Fruit fly (Drosophila melanogaster) whole organism, embryonic: ENCODE measurements around the gene CG15170.

ENCODE experiments used
- Adf1 ChIP-seq: fragments of 200-800 bp; sonication (Bioruptor generic); IDR thresholded peaks from 2 replicates; pipeline ENCODE4 v1.3.6; 2022; ENCODE audit warnings: missing biosample characterization, missing genetic modification characterization
- Asciz ChIP-seq: fragments of 200-800 bp; sonication (Bioruptor generic); optimal IDR thresholded peaks from 2 replicates; lab custom pipeline; 2017; ENCODE audit warnings: missing biosample characterization, mild to moderate bottlenecking, missing genetic modification characterization, missing genetic modification reagents
- Atf6 ChIP-seq: fragments of 200-800 bp; sonication (Bioruptor generic); IDR thresholded peaks from 2 replicates; pipeline ENCODE4 v1.3.6; 2022; ENCODE audit warnings: missing biosample characterization, missing genetic modification characterization
- CG11504 ChIP-seq: fragments of 200-800 bp; sonication (Bioruptor generic); optimal IDR thresholded peaks from 3 replicates; lab custom pipeline; 2019; ENCODE audit warnings: missing biosample characterization, mild to moderate bottlenecking, missing genetic modification characterization, moderate library complexity
- CG11696 ChIP-seq: fragments of 200-800 bp; sonication (Bioruptor generic); IDR thresholded peaks from 2 replicates; pipeline ENCODE4 v1.3.6; 2022; ENCODE audit warnings: missing biosample characterization, missing genetic modification characterization
- CG12071 ChIP-seq: fragments of 200-800 bp; sonication (Bioruptor generic); optimal IDR thresholded peaks from 3 replicates; lab custom pipeline; 2018; ENCODE audit warnings: missing biosample characterization, mild to moderate bottlenecking, missing genetic modification characterization
- CG13296 ChIP-seq: fragments of 200-800 bp; sonication (Bioruptor generic); optimal IDR thresholded peaks from 3 replicates; lab custom pipeline; 2018; ENCODE audit warnings: missing biosample characterization, mild to moderate bottlenecking, missing genetic modification characterization
- CG1602 ChIP-seq: fragments of 200-800 bp; sonication (Bioruptor generic); optimal IDR thresholded peaks from 3 replicates; lab custom pipeline; 2016; ENCODE audit warnings: missing biosample characterization, missing genetic modification characterization
- CG1603 ChIP-seq: fragments of 200-800 bp; sonication (Bioruptor generic); optimal IDR thresholded peaks from 2 replicates; lab custom pipeline; 2019; ENCODE audit warnings: missing biosample characterization, mild to moderate bottlenecking, missing genetic modification characterization, moderate library complexity
- CG16813 ChIP-seq: fragments of 200-800 bp; sonication (Bioruptor generic); IDR thresholded peaks from 3 replicates; pipeline ENCODE4 v1.3.6; 2022; ENCODE audit warnings: missing biosample characterization, missing genetic modification characterization; ENCODE audit not compliant: partially characterized antibody
- CG3163 ChIP-seq: fragments of 200-800 bp; sonication (Bioruptor generic); optimal IDR thresholded peaks from 3 replicates; lab custom pipeline; 2016; ENCODE audit warnings: missing biosample characterization, missing genetic modification characterization
- CG32767 ChIP-seq: fragments of 200-800 bp; sonication (Bioruptor generic); IDR thresholded peaks from 2 replicates; pipeline ENCODE4 v1.3.6; 2022; ENCODE audit warnings: missing biosample characterization, missing genetic modification characterization
- CG5953 ChIP-seq: fragments of 200-800 bp; sonication (Bioruptor generic); IDR thresholded peaks from 2 replicates; pipeline ENCODE4 v1.3.6; 2022; ENCODE audit warnings: missing biosample characterization, missing genetic modification characterization
- CG6689 ChIP-seq: fragments of 200-800 bp; sonication (Bioruptor generic); IDR thresholded peaks from 2 replicates; pipeline ENCODE4 v1.3.6; 2022; ENCODE audit warnings: missing biosample characterization, missing genetic modification characterization
- CG6813 ChIP-seq: fragments of 200-800 bp; sonication (Bioruptor generic); optimal IDR thresholded peaks from 2 replicates; lab custom pipeline; 2017; ENCODE audit warnings: missing biosample characterization, missing genetic modification characterization, mild to moderate bottlenecking, moderate library complexity, missing genetic modification reagents
- CG9437 ChIP-seq: fragments of 200-800 bp; sonication (Bioruptor generic); optimal IDR thresholded peaks from 2 replicates; lab custom pipeline; 2018; ENCODE audit warnings: missing biosample characterization, mild to moderate bottlenecking, missing genetic modification characterization
- CHES-1-like ChIP-seq: fragments of 200-800 bp; sonication (Bioruptor generic); optimal IDR thresholded peaks from 2 replicates; lab custom pipeline; 2016; ENCODE audit warnings: missing biosample characterization, missing genetic modification characterization
- Dip2 ChIP-seq: fragments of 200-800 bp; sonication (Bioruptor generic); IDR thresholded peaks from 2 replicates; pipeline ENCODE4 v1.3.6; 2022; ENCODE audit warnings: missing biosample characterization, missing genetic modification characterization
- Drgx ChIP-seq: fragments of 200-800 bp; sonication (Bioruptor generic); IDR thresholded peaks from 2 replicates; pipeline ENCODE4 v1.3.6; 2022; ENCODE audit warnings: missing biosample characterization, missing genetic modification characterization
- E2f2 ChIP-seq: fragments of 200-800 bp; sonication (Bioruptor generic); IDR thresholded peaks from 2 replicates; pipeline ENCODE4 v1.3.6; 2022; ENCODE audit warnings: missing biosample characterization, missing genetic modification characterization
- GATAe ChIP-seq: fragments of 200-800 bp; sonication (Bioruptor generic); conservative IDR thresholded peaks from 2 replicates; pipeline ENCODE4 v1.3.6; 2022; ENCODE audit warnings: missing biosample characterization, missing genetic modification characterization
- HLH3B ChIP-seq: fragments of 200-800 bp; sonication (Bioruptor generic); IDR thresholded peaks from 2 replicates; pipeline ENCODE4 v1.3.6; 2022; ENCODE audit warnings: missing biosample characterization, missing genetic modification characterization
- Hey ChIP-seq: fragments of 200-800 bp; sonication (Bioruptor generic); optimal IDR thresholded peaks from 3 replicates; lab custom pipeline; 2018; ENCODE audit warnings: missing biosample characterization, mild to moderate bottlenecking, missing genetic modification characterization
- HmgZ ChIP-seq: fragments of 200-800 bp; sonication (Bioruptor generic); optimal IDR thresholded peaks from 2 replicates; lab custom pipeline; 2018; ENCODE audit warnings: missing biosample characterization, mild to moderate bottlenecking, missing genetic modification characterization
- Med ChIP-seq: fragments of 200-800 bp; sonication (Bioruptor generic); peaks from one replicate; lab custom pipeline; 2016; ENCODE audit warnings: missing biosample characterization, missing genetic modification characterization, mild to moderate bottlenecking, inconsistent platforms, moderate library complexity
- NC2α ChIP-seq: fragments of 200-800 bp; sonication (Bioruptor generic); optimal IDR thresholded peaks from 2 replicates; lab custom pipeline; 2016; ENCODE audit warnings: missing biosample characterization, missing genetic modification characterization
- Usf ChIP-seq: fragments of 200-800 bp; sonication (Bioruptor generic); optimal IDR thresholded peaks from 2 replicates; lab custom pipeline; 2017; ENCODE audit warnings: missing genotype, missing biosample characterization, missing genetic modification characterization
- amos ChIP-seq: fragments of 200-800 bp; sonication (Bioruptor generic); IDR thresholded peaks from 2 replicates; pipeline ENCODE4 v1.3.6; 2022; ENCODE audit warnings: missing biosample characterization, missing genetic modification characterization; ENCODE audit not compliant: partially characterized antibody
- caup ChIP-seq: fragments of 200-800 bp; sonication (Bioruptor generic); optimal IDR thresholded peaks from 3 replicates; lab custom pipeline; 2017; ENCODE audit warnings: missing biosample characterization, mild to moderate bottlenecking, missing genetic modification characterization, moderate library complexity; ENCODE audit not compliant: severe bottlenecking
- ci ChIP-seq: fragments of 200-800 bp; sonication (Bioruptor generic); IDR thresholded peaks from 3 replicates; pipeline ENCODE4 v1.3.6; 2022; ENCODE audit warnings: missing biosample characterization, missing genetic modification characterization
- fd102C ChIP-seq: fragments of 200-800 bp; sonication (Bioruptor generic); optimal IDR thresholded peaks from 2 replicates; lab custom pipeline; 2018; ENCODE audit warnings: missing biosample characterization, mild to moderate bottlenecking, missing genetic modification characterization, moderate library complexity
- grau ChIP-seq: fragments of 200-800 bp; optimal IDR thresholded peaks from 3 replicates; lab custom pipeline; 2019; ENCODE audit warnings: missing biosample characterization, mild to moderate bottlenecking, missing genetic modification characterization, moderate library complexity
- gt ChIP-seq: fragments of 200-800 bp; sonication (Bioruptor generic); IDR thresholded peaks from 2 replicates; pipeline ENCODE4 v1.3.6; 2022; ENCODE audit warnings: missing biosample characterization, missing genetic modification characterization
- ind ChIP-seq: fragments of 200-800 bp; sonication (Bioruptor generic); optimal IDR thresholded peaks from 3 replicates; lab custom pipeline; 2016; ENCODE audit warnings: missing biosample characterization, missing genetic modification characterization
- jumu ChIP-seq: fragments of 200-800 bp; sonication (Bioruptor generic); optimal IDR thresholded peaks from 3 replicates; lab custom pipeline; 2016; ENCODE audit warnings: missing biosample characterization, missing genetic modification characterization
- lov ChIP-seq, 2 experiments: fragments of 200-800 bp in 1 of 2; fragments of >200 bp in 1 of 2; sonication (Bioruptor generic) in 1 of 2; IDR thresholded peaks in 1 of 2; optimal IDR thresholded peaks in 1 of 2; 2 replicates in 1 of 2; 3 replicates in 1 of 2; pipeline versions ENCODE4 v1.3.6 to Lab custom; 2017 to 2022; ENCODE audit warnings: missing biosample characterization in 1 of 2, missing genetic modification characterization in 1 of 2
- nau ChIP-seq: fragments of 200-800 bp; sonication (Bioruptor generic); optimal IDR thresholded peaks from 3 replicates; lab custom pipeline; 2017; ENCODE audit warnings: missing biosample characterization, mild to moderate bottlenecking, missing genetic modification characterization, missing genetic modification reagents
- nom ChIP-seq: fragments of 200-800 bp; sonication (Bioruptor generic); optimal IDR thresholded peaks from 2 replicates; lab custom pipeline; 2017; ENCODE audit warnings: missing biosample characterization, missing genetic modification characterization, mild to moderate bottlenecking, moderate library complexity, missing genetic modification reagents
- ro ChIP-seq: fragments of 200-800 bp; sonication (Bioruptor generic); IDR thresholded peaks from 2 replicates; pipeline ENCODE4 v1.3.6; 2022; ENCODE audit warnings: missing biosample characterization, missing genetic modification characterization
- sob ChIP-seq: fragments of 200-800 bp; sonication (Bioruptor generic); IDR thresholded peaks from 2 replicates; pipeline ENCODE4 v1.3.6; 2022; ENCODE audit warnings: missing biosample characterization, missing genetic modification characterization
- twi ChIP-seq: fragments of 200-800 bp; optimal IDR thresholded peaks from 2 replicates; lab custom pipeline; 2019; ENCODE audit warnings: missing biosample characterization, mild to moderate bottlenecking, missing genetic modification characterization, moderate library complexity
- z ChIP-seq: fragments of 200-800 bp; sonication (Bioruptor generic); IDR thresholded peaks from 3 replicates; pipeline ENCODE4 v1.3.6; 2022; ENCODE audit warnings: missing biosample characterization, missing genetic modification characterization

CG15170 gene

DNA sequence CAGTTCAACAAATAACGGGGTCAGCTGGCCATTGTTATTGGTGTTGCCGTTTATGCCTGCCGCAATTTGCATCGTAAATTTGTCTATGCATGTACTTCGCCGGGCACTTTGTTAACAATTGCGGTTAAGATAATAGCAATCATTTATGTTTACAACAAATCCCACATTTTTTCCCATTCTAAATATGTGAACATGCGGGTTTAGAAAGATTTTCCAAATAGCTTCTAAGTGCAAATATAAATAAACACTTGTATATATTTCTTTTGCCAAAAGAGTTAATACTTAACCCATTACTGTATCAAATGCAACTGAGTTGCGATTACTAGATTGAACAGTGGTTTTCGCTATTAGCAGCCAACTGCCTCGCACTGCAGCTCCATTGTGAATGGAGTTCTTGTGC lies 9.1 kb downstream of the CG15170 start:
- TF ChIP-seq grau (tag; lab: Kevin White, UChicago), result no peak
- peak; percentile 34 for TF ChIP-seq Med (GFP tag; lab: Kevin White, UChicago)
- peak; percentile 65; the same call in 1 of the 2 replicates for TF ChIP-seq Drgx (GFP tag; lab: Robert Waterston, UW)
- TF ChIP-seq CG1603 (tag; lab: Kevin White, UChicago), result peak; percentile 12
- 0 out of 2 replicates have a peak, but pooled peaks have one; percentile 13 for TF ChIP-seq CG11696

DNA sequence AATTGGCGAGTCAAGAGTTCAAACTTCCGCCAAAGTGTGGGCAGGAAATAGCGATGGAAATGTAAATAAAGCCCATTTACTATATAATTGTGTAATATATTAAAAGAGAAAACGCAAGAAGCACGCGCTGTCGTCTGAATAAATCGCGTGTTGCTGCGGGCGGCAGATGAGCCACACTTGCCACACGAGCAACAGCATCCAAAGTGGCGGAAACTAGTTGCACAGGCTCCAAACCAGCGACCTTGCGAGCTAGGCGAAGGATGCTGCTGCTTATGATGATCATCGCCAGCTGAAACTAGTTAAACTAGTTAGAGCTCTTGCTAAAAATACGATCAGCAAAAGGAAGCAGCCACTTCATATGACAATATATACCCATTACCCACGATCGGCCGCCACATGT lies 10.6 kb downstream of the CG15170 start:
- TF ChIP-seq nom (GFP tag; lab: Kevin White, UChicago) (peak; percentile 26), CG9437 (GFP tag; lab: Kevin White, UChicago) (no peak), CG32767 (GFP tag; lab: Robert Waterston, UW) (0 out of 2 replicates have a peak, but pooled peaks have one; percentile 12)

DNA sequence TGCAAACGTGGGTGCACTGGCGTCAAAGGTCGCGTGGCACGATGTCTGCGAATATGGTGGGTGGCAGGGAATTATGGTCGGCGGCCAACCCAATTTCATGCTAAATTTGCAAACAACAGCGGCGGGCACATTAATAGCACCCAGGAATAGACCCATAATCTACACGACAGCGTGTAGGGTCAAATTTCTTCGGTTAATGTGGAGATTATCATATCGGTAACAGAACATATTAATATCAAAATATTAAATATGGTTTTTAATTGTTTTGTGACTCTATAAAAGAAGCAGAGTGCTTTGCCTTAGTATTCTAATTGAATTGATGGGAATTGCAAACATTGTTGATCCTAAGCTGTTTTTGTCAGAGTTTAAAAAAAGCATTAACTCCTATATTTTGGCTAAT lies 11.1 kb downstream of the CG15170 start:
- TF ChIP-seq Hey (tag; lab: Kevin White, UChicago) (peak; percentile 42), E2f2 (GFP tag; lab: Robert Waterston, UW) (no peak), Usf (GFP tag; lab: Kevin White, UChicago) (no peak), ci (GFP tag; lab: Robert Waterston, UW) (no peak)

DNA sequence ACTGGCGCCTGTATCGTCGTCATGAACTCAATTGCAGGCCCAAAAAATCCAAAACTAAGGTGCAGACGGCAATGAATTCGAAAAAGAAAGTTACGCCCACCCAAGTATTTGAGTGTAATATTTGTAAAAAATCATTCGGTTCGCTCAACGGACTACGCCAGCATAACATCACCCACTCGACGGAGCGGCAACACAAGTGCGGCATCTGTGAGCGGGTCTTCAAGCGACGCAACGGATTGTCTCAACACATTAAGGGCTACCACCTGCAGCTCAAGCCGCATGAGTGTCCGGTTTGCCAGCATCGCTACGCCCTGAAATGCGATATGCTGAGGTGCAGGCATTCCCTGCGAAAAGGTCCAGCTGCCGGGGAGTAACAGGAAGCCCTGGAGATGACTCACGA lies 13.3 kb downstream of the CG15170 start:
- no peak for TF ChIP-seq Dip2 (GFP tag; lab: Robert Waterston, UW)
- 0 out of 3 replicates have a peak, but pooled peaks have one; percentile 48 for TF ChIP-seq z (GFP tag; lab: Robert Waterston, UW)
- peak; percentile 95 for TF ChIP-seq twi
- no peak for TF ChIP-seq CG11696
- no peak for TF ChIP-seq NC2α (GFP tag; lab: Kevin White, UChicago)
- TF ChIP-seq CG16813 (GFP tag; lab: Robert Waterston, UW), result no peak
- peak; percentile 39; the same call in 1 of the 2 replicates for TF ChIP-seq sob (GFP tag; lab: Robert Waterston, UW)
- no peak for TF ChIP-seq fd102C (GFP tag; lab: Kevin White, UChicago)
- no peak for TF ChIP-seq ro (GFP tag; lab: Robert Waterston, UW)
- TF ChIP-seq Adf1 (GFP tag; lab: Robert Waterston, UW), result no peak

DNA sequence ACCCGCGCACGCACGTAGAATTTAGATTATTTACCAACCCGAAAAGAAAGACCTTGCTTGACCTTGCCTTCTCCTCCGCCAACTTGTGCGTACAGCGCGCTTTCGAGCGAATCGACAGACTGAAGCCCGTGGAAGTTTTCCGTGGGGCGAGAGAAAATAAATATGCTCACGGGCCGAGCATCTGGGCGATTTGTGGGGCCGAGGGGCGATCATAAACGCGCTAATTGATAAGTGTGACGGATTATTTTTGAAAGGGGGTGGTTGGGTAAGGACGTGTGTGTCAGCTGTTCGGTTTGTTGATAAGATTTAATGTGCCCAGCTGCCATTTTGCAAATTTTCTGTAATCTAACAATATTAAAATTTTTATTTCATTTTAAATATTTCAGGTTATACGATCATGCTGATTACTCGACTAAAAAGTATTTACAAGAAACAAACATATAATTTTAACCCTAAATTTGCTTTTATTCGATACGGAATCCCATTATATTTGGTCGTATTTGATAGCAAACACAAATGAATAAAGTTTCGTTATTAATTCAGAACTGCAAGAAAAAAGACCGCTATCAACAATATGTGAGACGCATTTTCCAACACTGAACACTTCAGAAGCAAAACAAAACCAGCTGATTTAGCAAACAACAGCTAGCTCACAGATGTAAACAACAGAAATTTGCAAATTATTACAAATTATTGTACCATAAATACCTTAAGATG lies 15.8 kb downstream of the CG15170 start, which contains the start of the genes L2HGDH and CG10431:
Gene L2HGDH (minus strand): TSS at position 386 of the 717 bp plus-strand sequence.
Gene CG10431 (plus strand): TSS at position 648 of the 717 bp plus-strand sequence.
- TF ChIP-seq HmgZ (tag; lab: Kevin White, UChicago) (peak; percentile 51), HLH3B (GFP tag; lab: Robert Waterston, UW) (no peak), CG6813 (peak; percentile 41), nau (no peak), caup (peak; percentile 34), Asciz (peak; percentile 20), CG32767 (GFP tag; lab: Robert Waterston, UW) (no peak), gt (no peak), CG11504 (tag; lab: Kevin White, UChicago) (no peak), CG1602 (GFP tag; lab: Kevin White, UChicago) (peak; percentile 55), GATAe (GFP tag; lab: Robert Waterston, UW) (peak; percentile 88), ind (peak; percentile 67), lov (optimal IDR thresholded peaks at IDR 0.05; lab: Kevin White, UChicago) (no peak), lov (GFP tag; IDR thresholded peaks at IDR 0.05; lab: Robert Waterston, UW) (no peak), CHES-1-like (peak; percentile 12), Atf6 (GFP tag; lab: Robert Waterston, UW) (peak; percentile 56; the same call in 1 of the 2 replicates), amos (GFP tag; lab: Robert Waterston, UW) (peak; percentile 37; the same call in 1 of the 2 replicates), CG13296 (GFP tag; lab: Kevin White, UChicago) (peak; percentile 73), jumu (GFP tag; lab: Kevin White, UChicago) (peak; percentile 1), CG5953 (0 out of 2 replicates have a peak, but pooled peaks have one; percentile 11), CG12071 (GFP tag; lab: Kevin White, UChicago) (peak; percentile 57), CG3163 (no peak), CG6689 (GFP tag; lab: Robert Waterston, UW) (no peak; the same call in 1 of the 2 replicates)
